Worm (Caenorhabditis elegans) whole organism, young adult: ENCODE results near the gene nurf-1.

Source experiments
- B0261.1 ChIP-seq: sonication (generic microtip); optimal IDR thresholded peaks from 2 replicates; lab custom pipeline; 2016; ENCODE audit warnings: mild to moderate bottlenecking, missing genetic modification characterization, moderate library complexity, missing compliant biosample characterization
- C06A6.2 ChIP-seq: fragments of 200-800 bp; sonication (Bioruptor generic); conservative IDR thresholded peaks from 2 replicates; pipeline ENCODE4 v1.3.6; 2022; ENCODE audit warnings: missing genetic modification characterization, missing compliant biosample characterization
- C17E4.6 ChIP-seq: fragments of 200-800 bp; sonication (Bioruptor generic); IDR thresholded peaks from 2 replicates; pipeline ENCODE4 v1.3.6; 2022; ENCODE audit warnings: missing genetic modification reagents, missing genetic modification characterization, missing compliant biosample characterization
- D2030.7 ChIP-seq: fragments of 200-800 bp; sonication (Bioruptor generic); IDR thresholded peaks from 2 replicates; pipeline ENCODE4 v1.3.6; 2022; ENCODE audit warnings: missing genetic modification reagents, missing genetic modification characterization, missing compliant biosample characterization
- F33H1.4 ChIP-seq: fragments of 200-800 bp; sonication (Bioruptor generic); IDR thresholded peaks from 2 replicates; pipeline ENCODE4 v1.3.6; 2022; ENCODE audit warnings: missing genetic modification reagents, missing genetic modification characterization, missing compliant biosample characterization
- F37B4.10 ChIP-seq: fragments of 200-800 bp; sonication (Bioruptor generic); IDR thresholded peaks from 2 replicates; pipeline ENCODE4 v1.3.6; 2022; ENCODE audit warnings: missing genetic modification characterization, missing compliant biosample characterization
- Y56A3A.18 ChIP-seq: fragments of 200-800 bp; sonication (Bioruptor generic); IDR thresholded peaks from 2 replicates; pipeline ENCODE4 v1.3.6; 2022; ENCODE audit warnings: missing genetic modification reagents, missing genetic modification characterization, missing compliant biosample characterization
- aptf-3 ChIP-seq: fragments of 200-800 bp; sonication (Bioruptor generic); IDR thresholded peaks from 2 replicates; pipeline ENCODE4 v1.3.6; 2022; ENCODE audit warnings: missing genetic modification characterization, missing compliant biosample characterization
- atf-7 ChIP-seq: sonication (generic microtip); optimal IDR thresholded peaks from 2 replicates; lab custom pipeline; 2017; ENCODE audit warnings: mild to moderate bottlenecking, missing genetic modification characterization, missing compliant biosample characterization
- attf-3 ChIP-seq: fragments of 200-800 bp; sonication (Bioruptor generic); conservative IDR thresholded peaks from 2 replicates; pipeline ENCODE4 v1.3.6; 2022; ENCODE audit warnings: missing genetic modification reagents, missing genetic modification characterization, missing compliant biosample characterization
- attf-5 ChIP-seq: fragments of 200-800 bp; sonication (Bioruptor generic); optimal IDR thresholded peaks from 2 replicates; lab custom pipeline; 2018; ENCODE audit warnings: mild to moderate bottlenecking, missing genetic modification characterization, missing compliant biosample characterization
- bed-2 ChIP-seq: fragments of 200-800 bp; sonication (Bioruptor generic); IDR thresholded peaks from 2 replicates; pipeline ENCODE4 v1.3.6; 2022; ENCODE audit warnings: missing genetic modification reagents, missing genetic modification characterization, missing compliant biosample characterization
- ccch-3 ChIP-seq: fragments of 200-800 bp; sonication (Bioruptor generic); optimal IDR thresholded peaks from 2 replicates; lab custom pipeline; 2018; ENCODE audit warnings: mild to moderate bottlenecking, missing genetic modification characterization, missing compliant biosample characterization
- cebp-1 ChIP-seq, 2 experiments: fragments of 200-800 bp in 1 of 2; sonication (Bioruptor generic) in 1 of 2; sonication (generic microtip) in 1 of 2; IDR thresholded peaks in 1 of 2; optimal IDR thresholded peaks in 1 of 2; 2 replicates each; pipeline versions ENCODE4 v1.3.6 to Lab custom; 2017 to 2022; ENCODE audit warnings: missing compliant biosample characterization in 2 of 2, missing genetic modification characterization in 2 of 2, mild to moderate bottlenecking in 1 of 2, missing genetic modification reagents in 1 of 2, moderate library complexity in 1 of 2
- cebp-2 ChIP-seq: fragments of 200-800 bp; sonication (Bioruptor generic); IDR thresholded peaks from 2 replicates; pipeline ENCODE4 v1.3.6; 2022; ENCODE audit warnings: missing genetic modification characterization, missing compliant biosample characterization
- ceh-27 ChIP-seq: fragments of 200-800 bp; sonication (Bioruptor generic); optimal IDR thresholded peaks from 2 replicates; lab custom pipeline; 2018; ENCODE audit warnings: mild to moderate bottlenecking, missing genetic modification characterization, moderate library complexity, missing compliant biosample characterization
- ceh-40 ChIP-seq: fragments of 200-800 bp; sonication (Bioruptor generic); IDR thresholded peaks from 2 replicates; pipeline ENCODE4 v1.3.6; 2022; ENCODE audit warnings: missing genetic modification characterization, missing compliant biosample characterization
- ceh-58 ChIP-seq: fragments of 200-800 bp; sonication (Bioruptor generic); IDR thresholded peaks from 2 replicates; pipeline ENCODE4 v1.3.6; 2022; ENCODE audit warnings: missing genetic modification characterization, missing compliant biosample characterization
- dox-1 ChIP-seq: fragments of 200-800 bp; sonication (Bioruptor generic); IDR thresholded peaks from 2 replicates; pipeline ENCODE4 v1.3.6; 2022; ENCODE audit warnings: missing genetic modification reagents, missing genetic modification characterization, missing compliant biosample characterization
- egrh-3 ChIP-seq: fragments of 200-800 bp; sonication (Bioruptor generic); IDR thresholded peaks from 2 replicates; pipeline ENCODE4 v1.3.6; 2022; ENCODE audit warnings: missing genetic modification reagents, missing genetic modification characterization, missing compliant biosample characterization
- ekl-4 ChIP-seq: fragments of 200-800 bp; sonication (Bioruptor generic); IDR thresholded peaks from 2 replicates; pipeline ENCODE4 v1.3.6; 2022; ENCODE audit warnings: missing genetic modification reagents, missing genetic modification characterization, missing compliant biosample characterization
- hlh-12 ChIP-seq: sonication (generic microtip); optimal IDR thresholded peaks from 2 replicates; lab custom pipeline; 2016; ENCODE audit warnings: missing genetic modification characterization, missing compliant biosample characterization
- hmg-1.2 ChIP-seq: fragments of 200-800 bp; sonication (Bioruptor generic); IDR thresholded peaks from 2 replicates; pipeline ENCODE4 v1.3.6; 2022; ENCODE audit warnings: missing genetic modification reagents, missing genetic modification characterization, missing compliant biosample characterization
- hmg-20 ChIP-seq: fragments of 200-800 bp; sonication (Bioruptor generic); IDR thresholded peaks from 2 replicates; pipeline ENCODE4 v1.3.6; 2022; ENCODE audit warnings: missing genetic modification reagents, missing genetic modification characterization, missing compliant biosample characterization
- hrde-1 ChIP-seq: sonication (generic microtip); optimal IDR thresholded peaks from 2 replicates; lab custom pipeline; 2016; ENCODE audit warnings: missing genetic modification characterization, mild to moderate bottlenecking, missing compliant biosample characterization, moderate library complexity, missing genotype, missing genetic modification reagents, borderline replicate concordance
- lin-40 ChIP-seq: sonication (generic microtip); optimal IDR thresholded peaks from 2 replicates; lab custom pipeline; 2016; ENCODE audit warnings: missing genetic modification characterization, mild to moderate bottlenecking, missing compliant biosample characterization, missing genotype, missing genetic modification reagents
- lin-54 ChIP-seq: fragments of 200-800 bp; sonication (Bioruptor generic); optimal IDR thresholded peaks from 2 replicates; lab custom pipeline; 2018; ENCODE audit warnings: mild to moderate bottlenecking, missing genetic modification characterization, missing compliant biosample characterization
- lir-1 ChIP-seq: fragments of 200-800 bp; sonication (Bioruptor generic); conservative IDR thresholded peaks from 2 replicates; pipeline ENCODE4 v1.3.6; 2022; ENCODE audit warnings: missing genetic modification reagents, missing genetic modification characterization, missing compliant biosample characterization
- lsl-1 ChIP-seq: fragments of 200-800 bp; sonication (Bioruptor generic); optimal IDR thresholded peaks from 2 replicates; lab custom pipeline; 2018; ENCODE audit warnings: mild to moderate bottlenecking, missing genetic modification characterization, moderate library complexity, missing compliant biosample characterization
- lsy-27 ChIP-seq: sonication (generic microtip); optimal IDR thresholded peaks from 2 replicates; lab custom pipeline; 2017; ENCODE audit warnings: missing genetic modification characterization, mild to moderate bottlenecking, missing compliant biosample characterization, antibody characterized with exemption, missing genotype, borderline replicate concordance; ENCODE audit not compliant: insufficient read depth
- madf-3 ChIP-seq: fragments of 200-800 bp; sonication (Bioruptor generic); IDR thresholded peaks from 2 replicates; pipeline ENCODE4 v1.3.6; 2022; ENCODE audit warnings: missing genetic modification reagents, missing genetic modification characterization, missing compliant biosample characterization
- madf-6 ChIP-seq: fragments of 200-800 bp; sonication (Bioruptor generic); IDR thresholded peaks from 2 replicates; pipeline ENCODE4 v1.3.6; 2022; ENCODE audit warnings: missing genetic modification reagents, missing genetic modification characterization, missing compliant biosample characterization
- mel-28 ChIP-seq: sonication (generic microtip); optimal IDR thresholded peaks from 2 replicates; lab custom pipeline; 2016; ENCODE audit warnings: borderline replicate concordance, mild to moderate bottlenecking, missing genetic modification characterization, missing compliant biosample characterization
- mes-4 ChIP-seq: sonication (generic microtip); optimal IDR thresholded peaks from 2 replicates; lab custom pipeline; 2016; ENCODE audit warnings: missing genotype, missing genetic modification characterization, missing compliant biosample characterization
- nfya-1 ChIP-seq: sonication (generic microtip); optimal IDR thresholded peaks from 2 replicates; lab custom pipeline; 2017; ENCODE audit warnings: antibody characterized with exemption, missing compliant biosample characterization, missing genetic modification characterization, borderline replicate concordance; ENCODE audit not compliant: insufficient read depth
- nfyb-1 ChIP-seq: fragments of 200-800 bp; sonication (Bioruptor generic); IDR thresholded peaks from 2 replicates; pipeline ENCODE4 v1.3.6; 2022; ENCODE audit warnings: missing genetic modification reagents, missing genetic modification characterization, missing compliant biosample characterization
- nhr-90 ChIP-seq: sonication (generic microtip); optimal IDR thresholded peaks from 2 replicates; lab custom pipeline; 2016; ENCODE audit warnings: missing genotype, mild to moderate bottlenecking, missing genetic modification characterization, missing compliant biosample characterization
- pha-4 ChIP-seq: fragments of 150-350 bp; sonication (generic microtip); optimal IDR thresholded peaks from 2 replicates; lab custom pipeline; 2014; ENCODE audit warnings: missing biosample characterization, missing genetic modification reagents, missing genetic modification characterization
- rcor-1 ChIP-seq: fragments of 200-800 bp; sonication (Bioruptor generic); IDR thresholded peaks from 2 replicates; pipeline ENCODE4 v1.3.6; 2022; ENCODE audit warnings: missing genetic modification reagents, missing genetic modification characterization, missing compliant biosample characterization
- rpc-1 ChIP-seq, 2 experiments: fragments of 150-350 bp in 1 of 2; sonication (generic microtip) in 1 of 2; optimal IDR thresholded peaks; 2 replicates each; lab custom pipeline; 2014 to 2018; ENCODE audit warnings: missing biosample characterization in 1 of 2, missing genetic modification characterization in 1 of 2, missing genetic modification reagents in 1 of 2, missing genotype in 1 of 2
- snpc-1.3 ChIP-seq: sonication (generic microtip); optimal IDR thresholded peaks from 2 replicates; lab custom pipeline; 2017; ENCODE audit warnings: missing genetic modification characterization, mild to moderate bottlenecking, missing compliant biosample characterization, antibody characterized with exemption, moderate library complexity, missing genotype, missing genetic modification reagents; ENCODE audit not compliant: insufficient read depth
- xnd-1 ChIP-seq: sonication (generic microtip); optimal IDR thresholded peaks from 2 replicates; lab custom pipeline; 2016; ENCODE audit warnings: missing genotype, missing genetic modification reagents, missing genetic modification characterization, missing compliant biosample characterization
- zfh-2 ChIP-seq: fragments of 200-800 bp; sonication (Bioruptor generic); conservative IDR thresholded peaks from 2 replicates; pipeline ENCODE4 v1.3.6; 2022; ENCODE audit warnings: missing genetic modification reagents, missing genetic modification characterization, missing compliant biosample characterization
- ztf-22 ChIP-seq: fragments of 200-800 bp; sonication (Bioruptor generic); optimal IDR thresholded peaks from 2 replicates; lab custom pipeline; 2018; ENCODE audit warnings: mild to moderate bottlenecking, missing genetic modification characterization, moderate library complexity, missing compliant biosample characterization
- ztf-25 ChIP-seq: fragments of 200-800 bp; sonication (Bioruptor generic); IDR thresholded peaks from 2 replicates; pipeline ENCODE4 v1.3.6; 2022; ENCODE audit warnings: missing genetic modification reagents, missing genetic modification characterization, missing compliant biosample characterization
- ztf-3 ChIP-seq: fragments of 200-800 bp; sonication (Bioruptor generic); optimal IDR thresholded peaks from 2 replicates; lab custom pipeline; 2018; ENCODE audit warnings: mild to moderate bottlenecking, missing genetic modification characterization, missing compliant biosample characterization
- ztf-6 ChIP-seq: fragments of 200-800 bp; sonication (Bioruptor generic); IDR thresholded peaks from 2 replicates; pipeline ENCODE4 v1.3.6; 2022; ENCODE audit warnings: missing genetic modification reagents, missing genetic modification characterization, missing compliant biosample characterization

Gene nurf-1

ce11 chrII:14365182-14365751, 25.2 kb upstream of the nurf-1 start, which contains the start of gene imb-2 (continued):
- TF ChIP-seq F37B4.10 = no peak
- TF ChIP-seq hmg-1.2 = peak; percentile 10; the same call in 1 of the 2 replicates
- no peak for TF ChIP-seq rpc-1 (optimal IDR thresholded peaks at IDR 0.05; lab: Kevin White, UChicago)
- TF ChIP-seq rpc-1 (tag; optimal IDR thresholded peaks at IDR 0.05; lab: Kevin White, UChicago) = no peak
- no peak for TF ChIP-seq lsy-27 (tag; lab: Kevin White, UChicago)
- TF ChIP-seq bed-2 (GFP tag; lab: Robert Waterston, UW) = no peak
- peak; percentile 36 for TF ChIP-seq lin-40 (tag; lab: Kevin White, UChicago)
- peak; percentile 89 for TF ChIP-seq attf-5 (GFP tag; lab: Kevin White, UChicago)
- TF ChIP-seq attf-3 (GFP tag; lab: Robert Waterston, UW) = no peak
- TF ChIP-seq ztf-3 (GFP tag; lab: Kevin White, UChicago) = no peak
- peak; percentile 61 for TF ChIP-seq zfh-2 (GFP tag; lab: Robert Waterston, UW)
- no peak for TF ChIP-seq nhr-90 (tag; lab: Kevin White, UChicago)
- TF ChIP-seq cebp-1 (GFP tag; IDR thresholded peaks at IDR 0.05; lab: Robert Waterston, UW) = no peak
- TF ChIP-seq cebp-1 (tag; optimal IDR thresholded peaks at IDR 0.05; lab: Kevin White, UChicago) = peak; percentile 38
- no peak for TF ChIP-seq C06A6.2 (GFP tag; lab: Robert Waterston, UW)
- no peak for TF ChIP-seq atf-7
- TF ChIP-seq madf-3 (GFP tag; lab: Robert Waterston, UW) = no peak
- TF ChIP-seq ceh-58 (GFP tag; lab: Robert Waterston, UW) = no peak
- TF ChIP-seq xnd-1 (tag; lab: Kevin White, UChicago) = peak; percentile 82
- TF ChIP-seq ceh-27 (GFP tag; lab: Kevin White, UChicago) = peak; percentile 12
- TF ChIP-seq snpc-1.3 (tag; lab: Kevin White, UChicago) = peak; percentile 2
- TF ChIP-seq nfyb-1 (GFP tag; lab: Robert Waterston, UW) = no peak
- no peak for TF ChIP-seq egrh-3
- TF ChIP-seq nfya-1 = no peak
- TF ChIP-seq hmg-20 (GFP tag; lab: Robert Waterston, UW) = no peak
- no peak for TF ChIP-seq B0261.1 (tag; lab: Kevin White, UChicago)
- no peak for TF ChIP-seq mes-4 (tag; lab: Kevin White, UChicago)
- TF ChIP-seq Y56A3A.18 (GFP tag; lab: Robert Waterston, UW) = no peak
- TF ChIP-seq lir-1 (GFP tag; lab: Robert Waterston, UW) = no peak
- peak; percentile 54 for TF ChIP-seq dox-1 (GFP tag; lab: Robert Waterston, UW)
- TF ChIP-seq mel-28 (tag; lab: Kevin White, UChicago) = no peak
- TF ChIP-seq madf-6 = peak; percentile 84
- no peak for TF ChIP-seq ztf-6 (GFP tag; lab: Robert Waterston, UW)
- TF ChIP-seq lin-54 (GFP tag; lab: Kevin White, UChicago) = peak; percentile 68
- TF ChIP-seq ztf-22 (GFP tag; lab: Kevin White, UChicago) = no peak
- no peak for TF ChIP-seq C17E4.6
- no peak for TF ChIP-seq ekl-4 (GFP tag; lab: Robert Waterston, UW)
- TF ChIP-seq pha-4 (tag; lab: Kevin White, UChicago) = no peak
- TF ChIP-seq lsl-1 (GFP tag; lab: Kevin White, UChicago) = peak; percentile 88
- no peak for TF ChIP-seq ztf-25
- peak; percentile 40; the same call in 1 of the 2 replicates for TF ChIP-seq D2030.7 (GFP tag; lab: Robert Waterston, UW)
- TF ChIP-seq F33H1.4 (GFP tag; lab: Robert Waterston, UW) = peak; percentile 86
- 0 out of 2 replicates have a peak, but pooled peaks have one; percentile 17 for TF ChIP-seq rcor-1 (GFP tag; lab: Robert Waterston, UW)
- no peak for TF ChIP-seq hlh-12 (tag; lab: Kevin White, UChicago)
- TF ChIP-seq ccch-3 = no peak
- peak; percentile 1 for TF ChIP-seq hrde-1 (tag; lab: Kevin White, UChicago)
- TF ChIP-seq aptf-3 (GFP tag; lab: Robert Waterston, UW) = no peak
- TF ChIP-seq ceh-40 (GFP tag; lab: Robert Waterston, UW) = no peak
- no peak for TF ChIP-seq cebp-2 (GFP tag; lab: Robert Waterston, UW)
